Fruit fly (Drosophila melanogaster) ovary, adult (tissue): ENCODE results near the gene ifc.

Experiments used
- CG17801 ChIP-seq: fragments of 200-800 bp; optimal IDR thresholded peaks from 2 replicates; lab custom pipeline; 2019; ENCODE audit warnings: missing biosample characterization, mild to moderate bottlenecking, missing genetic modification characterization, moderate library complexity; ENCODE audit not compliant: partially characterized antibody

ifc gene

DNA sequence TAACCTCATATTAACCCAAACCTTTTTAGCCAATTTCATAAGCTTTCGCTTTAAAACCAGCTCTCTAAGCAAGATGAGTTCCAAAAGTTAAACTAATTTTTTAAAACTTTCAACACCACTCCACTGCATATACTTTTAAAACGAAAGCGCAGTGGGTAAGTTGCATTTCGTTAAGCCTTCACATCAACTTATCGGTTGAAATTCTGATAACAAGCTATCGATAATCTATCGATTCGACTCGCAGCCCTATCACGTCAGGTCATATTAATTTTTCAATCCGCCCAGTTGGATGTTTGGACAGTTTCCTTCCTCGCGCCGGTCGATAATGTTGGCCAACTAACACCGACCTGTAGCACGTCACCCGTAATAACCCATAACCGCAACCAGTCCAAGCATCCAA lies at the start of gene ifc:
TSS of gene ifc (plus strand) at position 255 of the 400 bp plus-strand sequence.
- peak; percentile 63 for TF ChIP-seq CG17801 (GFP tag; lab: Kevin White, UChicago)

DNA sequence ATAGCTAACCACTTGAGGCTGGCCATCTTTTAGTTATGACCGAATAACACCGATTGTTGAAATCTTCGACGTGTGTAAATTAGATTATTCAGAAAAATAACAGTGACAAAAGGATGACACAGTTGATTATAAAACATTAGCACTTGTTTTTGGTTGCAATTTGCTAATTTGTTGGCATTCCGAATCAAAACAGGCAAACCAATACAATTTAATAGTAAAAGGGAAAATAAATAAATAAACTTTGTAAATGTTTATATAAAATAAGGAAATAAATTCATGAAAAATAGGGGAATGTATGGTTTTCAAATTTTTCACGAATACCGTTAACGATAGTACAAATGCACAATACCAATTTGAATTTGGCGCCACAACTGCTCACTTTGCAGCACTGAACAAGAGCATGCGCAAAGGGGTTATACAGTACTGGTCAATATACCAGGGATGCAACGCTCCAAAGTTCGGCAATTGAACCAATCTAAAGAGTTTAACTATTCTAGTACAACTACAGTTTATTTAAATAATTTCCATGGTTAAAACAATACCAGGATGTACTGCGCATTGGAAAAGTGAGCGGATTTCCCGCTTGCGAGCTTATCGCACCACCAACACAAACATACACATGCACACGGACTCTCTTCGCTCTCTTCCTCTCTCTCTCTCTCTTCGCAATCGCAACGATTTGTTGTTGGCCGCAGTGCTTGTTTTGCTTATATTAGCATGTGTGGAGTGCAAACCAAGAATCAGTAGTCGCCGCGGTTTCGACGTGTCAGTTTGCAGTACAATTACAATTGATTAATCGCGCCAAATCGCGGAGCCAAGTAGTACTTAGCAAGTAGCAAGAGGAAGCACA lies 42.7 kb upstream of the ifc start, which contains the start of the genes Sfp26Ad and Gpdh1:
TSS of gene Sfp26Ad (minus strand) at position 76 of the 850 bp plus-strand sequence.
TSS of gene Gpdh1 (plus strand) at position 415 of the 850 bp plus-strand sequence.
- peak; percentile 80 for TF ChIP-seq CG17801 (GFP tag; lab: Kevin White, UChicago)

dm6 chr2L:5944305-5945282 lies 41.6 kb upstream of the ifc start:
- TF ChIP-seq CG17801 (GFP tag; lab: Kevin White, UChicago): no peak

DNA sequence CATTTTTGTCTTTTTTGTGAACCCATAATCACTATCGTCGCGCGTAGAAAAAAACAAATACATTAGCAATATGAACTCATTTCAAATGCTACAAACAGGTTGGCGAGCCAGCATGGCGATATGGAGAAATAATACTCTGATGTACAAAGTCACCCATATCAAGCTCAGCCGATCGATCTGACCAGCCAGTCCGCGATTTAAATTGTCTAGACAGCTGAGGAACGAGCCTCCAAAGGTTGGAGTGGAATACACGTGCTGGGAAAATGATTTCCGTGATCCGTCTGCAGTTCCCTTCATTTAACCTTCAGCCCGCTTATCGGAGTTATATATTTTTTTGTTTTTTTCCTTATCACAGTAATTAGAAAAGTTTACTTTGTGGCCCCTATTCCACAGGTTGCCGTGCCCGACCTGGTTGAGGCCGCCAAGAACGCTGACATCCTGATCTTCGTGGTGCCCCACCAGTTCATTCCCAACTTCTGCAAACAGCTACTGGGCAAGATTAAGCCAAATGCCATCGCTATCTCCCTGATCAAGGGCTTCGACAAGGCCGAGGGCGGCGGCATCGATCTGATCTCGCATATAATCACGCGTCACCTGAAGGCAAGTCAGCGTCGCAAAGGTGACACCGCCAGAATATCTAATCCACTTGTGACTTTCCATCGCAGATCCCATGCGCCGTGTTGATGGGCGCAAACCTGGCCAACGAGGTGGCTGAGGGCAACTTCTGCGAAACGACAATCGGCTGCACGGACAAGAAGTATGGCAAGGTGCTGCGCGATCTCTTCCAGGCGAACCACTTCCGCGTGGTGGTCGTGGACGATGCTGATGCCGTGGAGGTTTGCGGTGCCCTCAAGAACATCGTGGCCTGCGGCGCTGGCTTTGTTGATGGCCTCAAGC lies 40.2 kb upstream of the ifc start:
- TF ChIP-seq CG17801 (GFP tag; lab: Kevin White, UChicago): no peak

dm6 chr2L:5946728-5947127 lies 39.4 kb upstream of the ifc start:
- TF ChIP-seq CG17801 (GFP tag; lab: Kevin White, UChicago): peak; percentile 50

dm6 chr2L:5947504-5947903 lies 38.6 kb upstream of the ifc start:
- TF ChIP-seq CG17801 (GFP tag; lab: Kevin White, UChicago): no peak

DNA sequence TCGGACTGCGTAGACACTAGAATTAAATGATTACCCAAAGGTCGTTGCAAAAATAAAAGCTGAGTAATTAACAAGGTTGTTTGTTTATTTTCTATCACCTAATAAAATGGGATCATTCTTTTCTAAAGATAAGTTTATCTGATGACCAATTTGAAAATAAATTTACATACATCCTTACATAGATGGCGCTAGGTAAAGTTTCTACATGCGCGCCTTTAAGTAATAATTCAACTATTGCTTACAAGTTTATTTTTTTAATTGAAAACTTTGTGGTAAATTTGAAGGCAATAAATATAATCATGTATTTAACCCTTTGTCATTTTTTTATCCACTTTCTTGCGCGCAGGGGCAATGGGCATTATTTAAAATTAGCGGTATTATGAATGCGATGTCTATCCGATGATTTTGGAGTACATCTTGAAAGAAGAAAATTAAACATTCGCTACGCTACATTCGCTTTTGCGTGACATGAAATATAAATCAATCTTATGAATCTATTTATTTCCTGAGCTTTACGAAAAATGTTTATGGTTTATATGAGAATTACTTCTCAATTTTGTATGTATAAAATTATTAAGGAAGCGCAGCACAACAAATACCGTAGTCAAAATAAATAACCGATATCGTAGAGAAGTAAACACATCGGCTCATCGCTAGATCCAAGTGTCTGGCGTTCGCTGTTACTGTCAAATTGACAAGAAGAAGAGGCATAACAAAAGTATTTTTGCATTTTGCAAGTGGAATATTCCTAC lies 37.2 kb upstream of the ifc start, which contains the start of gene CG9044:
TSS of gene CG9044 (plus strand) at position 676 of the 752 bp plus-strand sequence.
- peak; percentile 9 for TF ChIP-seq CG17801 (GFP tag; lab: Kevin White, UChicago)

- no peak for TF ChIP-seq CG17801 (GFP tag; lab: Kevin White, UChicago)
These were observed 30.0 kb upstream of the ifc start, which contains the start of gene CG13999 for dm6 chr2L:5956153-5956552. TSS of gene CG13999 (minus strand) at chr2L:5956466.

- TF ChIP-seq CG17801 (GFP tag; lab: Kevin White, UChicago): peak; percentile 23
These were observed 29.4 kb upstream of the ifc start, which contains the start of the genes CG13998 and Vm26Ab for dm6 chr2L:5956706-5957105. TSS of gene CG13998 (minus strand) at chr2L:5956819. TSS of gene Vm26Ab (plus strand) at chr2L:5957004.

DNA sequence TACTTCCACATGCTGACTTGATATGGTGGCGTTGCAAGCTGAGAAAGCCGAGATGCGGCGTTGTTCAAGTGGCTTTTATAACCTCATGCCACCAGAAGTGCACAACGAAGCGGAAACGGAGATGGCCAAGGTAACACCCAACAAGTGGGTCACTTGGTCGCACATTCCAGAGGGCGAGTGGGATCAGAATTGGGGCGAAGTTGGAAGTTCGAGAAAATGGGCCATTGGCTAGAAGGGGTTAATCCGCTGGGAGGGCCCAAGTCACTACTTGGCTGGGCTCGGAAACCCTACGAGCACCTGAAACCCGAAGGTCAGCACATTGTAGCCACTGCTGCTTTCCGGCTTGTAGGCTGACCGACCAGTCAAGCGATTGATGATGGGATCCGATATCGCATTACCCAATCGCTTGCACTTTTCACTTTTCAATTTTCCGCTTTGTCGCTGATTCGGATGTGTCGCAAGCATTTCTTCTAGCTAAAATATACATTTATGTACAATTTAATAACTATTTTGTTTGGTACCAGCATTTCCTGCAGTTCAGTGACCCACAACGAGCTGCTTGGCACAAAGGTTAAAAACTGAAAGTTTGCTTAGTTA lies 27.5 kb upstream of the ifc start, which contains the start of gene Vm26Ac:
TSS of gene Vm26Ac (minus strand) at position 51 of the 597 bp plus-strand sequence.
- TF ChIP-seq CG17801 (GFP tag; lab: Kevin White, UChicago): no peak

DNA sequence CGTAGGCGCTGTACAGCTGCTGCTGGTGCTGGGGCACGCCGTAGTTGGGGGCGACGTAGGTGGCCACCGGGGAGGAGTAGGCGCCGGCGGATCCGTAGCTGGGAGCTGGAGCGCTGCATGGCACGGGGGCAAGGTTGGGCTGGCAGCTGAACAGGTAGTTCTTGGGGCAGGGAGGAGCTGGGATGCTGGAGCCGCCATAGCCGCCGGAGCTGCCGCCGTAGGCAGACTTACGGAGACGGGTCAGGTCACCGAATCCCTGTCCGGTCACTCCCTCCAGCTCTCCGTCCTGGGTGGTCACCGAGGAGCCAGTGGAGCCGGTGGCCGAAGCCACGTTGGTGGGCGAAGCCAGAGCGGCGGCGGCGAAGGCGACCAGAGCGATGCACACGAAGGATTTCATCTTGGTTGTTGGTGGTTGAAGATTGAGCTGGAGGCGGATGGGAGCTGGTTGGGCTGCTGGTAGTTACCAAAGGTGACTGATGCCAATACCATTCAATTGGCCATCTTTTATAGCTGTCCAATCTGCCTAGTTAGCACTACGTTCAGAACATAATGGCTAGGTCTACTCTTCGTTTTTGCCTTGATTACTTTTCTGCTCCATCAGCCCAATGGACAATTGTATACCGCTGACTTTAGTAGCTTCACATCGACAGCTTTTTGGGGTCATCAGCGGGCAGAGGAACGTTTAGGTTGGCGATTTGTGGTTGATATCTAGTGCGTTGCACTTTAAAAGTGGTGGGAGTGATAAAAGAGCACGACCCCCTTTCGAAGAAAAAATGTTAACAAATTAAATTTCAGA lies 26.1 kb upstream of the ifc start, which contains the start of gene Vm26Aa:
TSS of gene Vm26Aa (minus strand) at position 478 of the 796 bp plus-strand sequence.
- TF ChIP-seq CG17801 (GFP tag; lab: Kevin White, UChicago): no peak
